Worm (Caenorhabditis elegans) whole organism, L4 larva: ENCODE measurements around the gene C01G10.9.
A peak's percentile ranks its signal among the peaks of the same experiment; 100 is the strongest.

ENCODE experiments used
- D1046.2 ChIP-seq: fragments of 200-800 bp; sonication (Bioruptor generic); IDR thresholded peaks from 2 replicates; pipeline ENCODE4 v1.3.6; 2022; ENCODE audit warnings: missing genetic modification characterization, missing compliant biosample characterization
- R02D3.7 ChIP-seq: fragments of 150-350 bp; sonication (generic microtip); optimal IDR thresholded peaks from 3 replicates; lab custom pipeline; 2014; ENCODE audit warnings: missing biosample characterization, missing genetic modification characterization
- T20F7.1 ChIP-seq: fragments of 200-800 bp; sonication (Bioruptor generic); optimal IDR thresholded peaks from 2 replicates; lab custom pipeline; 2018; ENCODE audit warnings: mild to moderate bottlenecking, missing genetic modification characterization, missing compliant biosample characterization
- Y75B8A.6 ChIP-seq: fragments of 200-800 bp; sonication (Bioruptor generic); IDR thresholded peaks from 2 replicates; pipeline ENCODE4 v1.3.6; 2022; ENCODE audit warnings: missing genetic modification reagents, missing genetic modification characterization, missing compliant biosample characterization
- ZK546.5 ChIP-seq, 2 experiments: sonication (generic microtip); optimal IDR thresholded peaks; 2 replicates each; lab custom pipeline; 2017; ENCODE audit warnings: missing biosample characterization in 2 of 2, missing genetic modification characterization in 2 of 2
- aha-1 ChIP-seq: fragments of 150-350 bp; peaks from one replicate; lab custom pipeline; 2014; ENCODE audit warnings: missing biosample characterization, missing genetic modification characterization
- arid-1 ChIP-seq: fragments of 200-800 bp; sonication (Bioruptor generic); conservative IDR thresholded peaks from 2 replicates; pipeline ENCODE4 v1.3.6; 2022; ENCODE audit warnings: missing genetic modification reagents, missing genetic modification characterization, missing compliant biosample characterization
- ceh-20 ChIP-seq: fragments of 200-800 bp; sonication (Bioruptor generic); IDR thresholded peaks from 2 replicates; pipeline ENCODE4 v1.3.6; 2022; ENCODE audit warnings: missing genetic modification reagents, missing genetic modification characterization, missing compliant biosample characterization
- ceh-28 ChIP-seq: fragments of 150-350 bp; optimal IDR thresholded peaks from 2 replicates; lab custom pipeline; 2014; ENCODE audit warnings: missing biosample characterization, missing genetic modification reagents, missing genetic modification characterization
- ceh-44 ChIP-seq: fragments of 200-800 bp; sonication (Bioruptor generic); IDR thresholded peaks from 2 replicates; pipeline ENCODE4 v1.3.6; 2022; ENCODE audit warnings: missing genetic modification reagents, missing genetic modification characterization, missing compliant biosample characterization
- ceh-62 ChIP-seq: sonication (generic microtip); optimal IDR thresholded peaks from 2 replicates; lab custom pipeline; 2017; ENCODE audit warnings: missing biosample characterization, missing genetic modification characterization
- ces-1 ChIP-seq: fragments of 150-350 bp; sonication (generic microtip); optimal IDR thresholded peaks from 4 replicates; lab custom pipeline; 2014; ENCODE audit warnings: missing biosample characterization, missing genetic modification reagents, missing genetic modification characterization
- dmd-8 ChIP-seq: fragments of 200-800 bp; sonication (Bioruptor generic); IDR thresholded peaks from 2 replicates; pipeline ENCODE4 v1.3.6; 2022; ENCODE audit warnings: missing genetic modification characterization, missing compliant biosample characterization
- dmd-9 ChIP-seq: fragments of 200-800 bp; sonication (Bioruptor generic); IDR thresholded peaks from 2 replicates; pipeline ENCODE4 v1.3.6; 2022; ENCODE audit warnings: missing genetic modification reagents, missing genetic modification characterization, missing compliant biosample characterization
- dpl-1 ChIP-seq: fragments of 150-350 bp; optimal IDR thresholded peaks from 2 replicates; lab custom pipeline; 2014; ENCODE audit warnings: missing biosample characterization, missing genetic modification reagents, missing genetic modification characterization
- duxl-1 ChIP-seq: sonication (generic microtip); optimal IDR thresholded peaks from 2 replicates; lab custom pipeline; 2016; ENCODE audit warnings: mild to moderate bottlenecking, missing genetic modification characterization, moderate library complexity, missing compliant biosample characterization; ENCODE audit not compliant: poor library complexity
- dve-1 ChIP-seq: sonication (generic microtip); optimal IDR thresholded peaks from 2 replicates; lab custom pipeline; 2017; ENCODE audit warnings: antibody characterized with exemption, mild to moderate bottlenecking, missing genetic modification characterization, missing compliant biosample characterization; ENCODE audit not compliant: insufficient read depth
- egl-27 ChIP-seq: sonication (generic microtip); optimal IDR thresholded peaks from 3 replicates; lab custom pipeline; 2017; ENCODE audit warnings: missing biosample characterization, missing genetic modification reagents, missing genetic modification characterization
- egl-43 ChIP-seq: fragments of 200-800 bp; sonication (Bioruptor generic); IDR thresholded peaks from 2 replicates; pipeline ENCODE4 v1.3.6; 2022; ENCODE audit warnings: missing genetic modification reagents, missing genetic modification characterization, missing compliant biosample characterization
- hmg-1.1 ChIP-seq: fragments of 200-800 bp; sonication (Bioruptor generic); IDR thresholded peaks from 2 replicates; pipeline ENCODE4 v1.3.6; 2022; ENCODE audit warnings: missing genetic modification reagents, missing genetic modification characterization, missing compliant biosample characterization
- lim-7 ChIP-seq: fragments of 200-800 bp; sonication (Bioruptor generic); IDR thresholded peaks from 2 replicates; pipeline ENCODE4 v1.3.6; 2022; ENCODE audit warnings: missing genetic modification characterization, missing compliant biosample characterization
- lin-13 ChIP-seq: fragments of 150-350 bp; optimal IDR thresholded peaks from 2 replicates; lab custom pipeline; 2014; ENCODE audit warnings: missing biosample characterization, missing genetic modification reagents, missing genetic modification characterization
- lir-3 ChIP-seq: sonication (generic microtip); optimal IDR thresholded peaks from 2 replicates; lab custom pipeline; 2016; ENCODE audit warnings: mild to moderate bottlenecking, missing genetic modification characterization, missing compliant biosample characterization
- mdl-1 ChIP-seq, 2 experiments: fragments of 150-350 bp in 1 of 2; sonication (generic microtip) in 1 of 2; optimal IDR thresholded peaks; 2 replicates each; lab custom pipeline; 2014 to 2017; ENCODE audit warnings: missing biosample characterization in 2 of 2, missing genetic modification characterization in 2 of 2
- mes-2 ChIP-seq: sonication (generic microtip); optimal IDR thresholded peaks from 2 replicates; lab custom pipeline; 2016; ENCODE audit warnings: missing genotype, mild to moderate bottlenecking, missing genetic modification characterization, missing compliant biosample characterization; ENCODE audit not compliant: poor library complexity, severe bottlenecking
- mxl-2 ChIP-seq: fragments of 200-800 bp; sonication (Bioruptor generic); conservative IDR thresholded peaks from 2 replicates; pipeline ENCODE4 v1.3.6; 2022; ENCODE audit warnings: missing genetic modification reagents, missing genetic modification characterization, missing compliant biosample characterization
- nhr-10 ChIP-seq: fragments of 150-350 bp; optimal IDR thresholded peaks from 2 replicates; lab custom pipeline; 2014; ENCODE audit warnings: missing biosample characterization, missing genetic modification characterization
- nhr-237 ChIP-seq: sonication (generic microtip); optimal IDR thresholded peaks from 2 replicates; lab custom pipeline; 2017; ENCODE audit warnings: missing biosample characterization, missing genetic modification characterization
- nhr-41 ChIP-seq: fragments of 200-800 bp; sonication (Bioruptor generic); IDR thresholded peaks from 2 replicates; pipeline ENCODE4 v1.3.6; 2022; ENCODE audit warnings: missing genetic modification reagents, missing genetic modification characterization, missing compliant biosample characterization
- nhr-42 ChIP-seq: fragments of 200-800 bp; sonication (Bioruptor generic); IDR thresholded peaks from 2 replicates; pipeline ENCODE4 v1.3.6; 2022; ENCODE audit warnings: missing genetic modification characterization, missing compliant biosample characterization
- nhr-76 ChIP-seq: fragments of 150-350 bp; optimal IDR thresholded peaks from 2 replicates; lab custom pipeline; 2014; ENCODE audit warnings: missing biosample characterization, missing genetic modification characterization
- php-3 ChIP-seq: fragments of 200-800 bp; sonication (Bioruptor generic); IDR thresholded peaks from 2 replicates; pipeline ENCODE4 v1.3.6; 2022; ENCODE audit warnings: missing genetic modification reagents, missing genetic modification characterization, missing compliant biosample characterization
- rbr-2 ChIP-seq: sonication (generic microtip); optimal IDR thresholded peaks from 2 replicates; lab custom pipeline; 2016; ENCODE audit warnings: missing genotype, missing genetic modification characterization, missing compliant biosample characterization
- spr-1 ChIP-seq: sonication (generic microtip); optimal IDR thresholded peaks from 2 replicates; lab custom pipeline; 2016; ENCODE audit warnings: mild to moderate bottlenecking, missing genetic modification characterization, missing compliant biosample characterization
- unc-130 ChIP-seq: sonication (generic microtip); optimal IDR thresholded peaks from 2 replicates; lab custom pipeline; 2016; ENCODE audit warnings: missing genetic modification reagents, missing genetic modification characterization, missing compliant biosample characterization
- unc-39 ChIP-seq: sonication (generic microtip); optimal IDR thresholded peaks from 2 replicates; lab custom pipeline; 2017; ENCODE audit warnings: missing biosample characterization, missing genetic modification characterization
- zfp-2 ChIP-seq: sonication (generic microtip); optimal IDR thresholded peaks from 2 replicates; lab custom pipeline; 2016; ENCODE audit warnings: mild to moderate bottlenecking, missing genetic modification characterization, missing compliant biosample characterization
- ztf-11 ChIP-seq: fragments of 150-350 bp; optimal IDR thresholded peaks from 2 replicates; lab custom pipeline; 2014; ENCODE audit warnings: missing biosample characterization, missing genetic modification characterization

Gene C01G10.9

ce11 chrV:15099447-15099846 lies 17.1 kb downstream of the C01G10.9 start, which contains the start of gene C01G10.1:
TSS of gene C01G10.1 (plus strand) at chrV:15099747.
- TF ChIP-seq ceh-28 (tag; lab: Kevin White, UChicago), result no peak
- TF ChIP-seq dve-1, result no peak
- TF ChIP-seq rbr-2 (tag; lab: Kevin White, UChicago), result no peak
- TF ChIP-seq lir-3 (tag; lab: Kevin White, UChicago), result no peak
- no peak for TF ChIP-seq nhr-42
- TF ChIP-seq arid-1, result no peak
- no peak for TF ChIP-seq ceh-44
- TF ChIP-seq unc-39, result no peak

- 0 out of 2 replicates have a peak, but pooled peaks have one; percentile 14 for TF ChIP-seq egl-43 (GFP tag; lab: Robert Waterston, UW)
- 0 out of 2 replicates have a peak, but pooled peaks have one; percentile 58 for TF ChIP-seq dmd-8
- TF ChIP-seq hmg-1.1 (GFP tag; lab: Robert Waterston, UW), result peak; percentile 21; the same call in 1 of the 2 replicates
- TF ChIP-seq lim-7, result peak; percentile 67
- TF ChIP-seq ceh-44, result 0 out of 2 replicates have a peak, but pooled peaks have one; percentile 37
- TF ChIP-seq, all 104 proteins: peak for 5; not testable (repeated sequence) for 99
These were observed 23.7 kb downstream of the C01G10.9 start, which contains the start of gene C01G10.14 for ce11 chrV:15105893-15106598. TSS of gene C01G10.14 (minus strand) at chrV:15105943.

ce11 chrV:15109260-15109659 lies 26.9 kb downstream of the C01G10.9 start, which contains the start of gene Y75B12A.2:
TSS of gene Y75B12A.2 (plus strand) at chrV:15109560.
- no peak for TF ChIP-seq ztf-11 (tag; lab: Kevin White, UChicago)
- TF ChIP-seq spr-1 (tag; lab: Kevin White, UChicago), result no peak
- no peak for TF ChIP-seq aha-1 (tag; lab: Kevin White, UChicago)
- no peak for TF ChIP-seq dmd-9 (GFP tag; lab: Robert Waterston, UW)
- no peak for TF ChIP-seq rbr-2 (tag; lab: Kevin White, UChicago)
- TF ChIP-seq R02D3.7 (tag; lab: Kevin White, UChicago), result no peak
- TF ChIP-seq nhr-76 (tag; lab: Kevin White, UChicago), result no peak
- TF ChIP-seq mes-2 (tag; lab: Kevin White, UChicago), result no peak
- no peak for TF ChIP-seq ZK546.5 (tag; optimal IDR thresholded peaks at IDR 0.05; lab: Kevin White, UChicago)
- TF ChIP-seq nhr-237, result no peak

- TF ChIP-seq ceh-28 (tag; lab: Kevin White, UChicago) (no peak), ceh-62 (tag; lab: Kevin White, UChicago) (no peak), lir-3 (tag; lab: Kevin White, UChicago) (no peak), dpl-1 (GFP tag; lab: Kevin White, UChicago) (no peak), nhr-10 (tag; lab: Kevin White, UChicago) (no peak), duxl-1 (tag; lab: Kevin White, UChicago) (no peak), Y75B8A.6 (no peak), mes-2 (tag; lab: Kevin White, UChicago) (no peak), D1046.2 (GFP tag; lab: Robert Waterston, UW) (no peak), T20F7.1 (GFP tag; lab: Kevin White, UChicago) (no peak), php-3 (GFP tag; lab: Robert Waterston, UW) (no peak), egl-27 (tag; lab: Kevin White, UChicago) (no peak)
These were observed 29.3 kb downstream of the C01G10.9 start, which contains the start of gene T01G5.7 for ce11 chrV:15111660-15112059. TSS of gene T01G5.7 (plus strand) at chrV:15111960.

- TF ChIP-seq mxl-2 (GFP tag; lab: Robert Waterston, UW) (no peak), nhr-41 (GFP tag; lab: Robert Waterston, UW) (no peak), ces-1 (GFP tag; lab: Kevin White, UChicago) (no peak), spr-1 (tag; lab: Kevin White, UChicago) (no peak), aha-1 (tag; lab: Kevin White, UChicago) (no peak), unc-130 (GFP tag; lab: Kevin White, UChicago) (no peak), nhr-42 (no peak), zfp-2 (tag; lab: Kevin White, UChicago) (no peak), mdl-1 (tag; optimal IDR thresholded peaks at IDR 0.05; lab: Kevin White, UChicago) (no peak), mes-2 (tag; lab: Kevin White, UChicago) (no peak), lin-13 (GFP tag; lab: Kevin White, UChicago) (no peak), dve-1 (no peak), duxl-1 (tag; lab: Kevin White, UChicago) (no peak), ceh-20 (GFP tag; lab: Robert Waterston, UW) (no peak), lim-7 (no peak)
These were observed 31.7 kb downstream of the C01G10.9 start, which contains the start of gene T01G5.6 for ce11 chrV:15113992-15114391. TSS of gene T01G5.6 (minus strand) at chrV:15114092.
